Fruit fly (Drosophila melanogaster): ENCODE data around the gene msl-2.

DNA sequence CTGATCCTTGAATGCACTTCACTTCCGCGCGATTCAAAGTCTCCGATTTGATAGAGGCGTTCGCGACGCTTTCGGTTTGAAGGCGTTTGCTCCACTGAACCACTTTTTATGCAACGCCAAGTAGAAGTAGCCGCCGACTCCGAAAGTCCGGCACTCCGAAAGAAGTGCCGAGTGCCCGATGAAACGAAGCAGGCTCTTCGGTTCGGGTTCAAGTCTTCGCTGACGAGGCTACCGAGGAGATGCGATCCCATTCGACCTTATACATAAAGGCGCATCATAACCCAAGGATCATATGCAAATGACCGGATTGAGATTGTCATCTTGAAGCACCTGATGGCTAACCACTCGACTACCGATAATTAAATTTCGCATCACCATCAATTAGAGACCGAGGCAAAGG, 25.1 kb upstream of the msl-2 start, which contains the start of gene CG15414:
- TF ChIP-seq CG8478 (optimal IDR thresholded peaks at IDR 0.05) = no peak
- peak; percentile 22 to 31 for TF ChIP-seq CTCF (optimal IDR thresholded peaks at IDR 0.05)

Measured in S2 (cell line).